Worm (Caenorhabditis elegans): ENCODE data around the gene ZK418.13.

ZK418.13 gene

ce11 chrIII:7056241-7056640 is 20.0 kb downstream of the ZK418.13 start, which contains the start of gene R01H2.2:
R01H2.2 (plus strand) TSS chrIII:7056541.
- TF ChIP-seq unc-3 (GFP tag; conservative IDR thresholded peaks at IDR 0.05) (no peak), unc-3 (tag; optimal IDR thresholded peaks at IDR 0.05) (no peak), ttx-3 (tag; optimal IDR thresholded peaks at IDR 0.05) (no peak), Y22D7AL.16 (tag; optimal IDR thresholded peaks at IDR 0.05) (no peak), elt-2 (tag; optimal IDR thresholded peaks at IDR 0.05) (no peak), hlh-30 (tag; optimal IDR thresholded peaks at IDR 0.05; ENCODE audit: insufficient read depth) (no peak), K02D7.2 (tag; optimal IDR thresholded peaks at IDR 0.05) (no peak), eyg-1 (tag; optimal IDR thresholded peaks at IDR 0.05) (no peak), sox-4 (tag; optimal IDR thresholded peaks at IDR 0.05) (no peak), fkh-6 (tag; optimal IDR thresholded peaks at IDR 0.05) (no peak), K09A11.1 (tag; optimal IDR thresholded peaks at IDR 0.05; ENCODE audit: insufficient read depth) (no peak), ceh-24 (tag; optimal IDR thresholded peaks at IDR 0.05) (no peak), npax-4 (tag; optimal IDR thresholded peaks at IDR 0.05) (no peak), unc-55 (GFP tag; optimal IDR thresholded peaks at IDR 0.05) (no peak), ceh-2 (tag; optimal IDR thresholded peaks at IDR 0.05) (no peak)

- TF ChIP-seq elt-2 (tag; optimal IDR thresholded peaks at IDR 0.05): no peak
- TF ChIP-seq dve-1 (tag; optimal IDR thresholded peaks at IDR 0.05): no peak
- TF ChIP-seq pag-3 (tag; optimal IDR thresholded peaks at IDR 0.05; ENCODE audit: borderline replicate concordance): no peak
- no peak for TF ChIP-seq Y22D7AL.16 (tag; optimal IDR thresholded peaks at IDR 0.05)
- no peak for TF ChIP-seq nhr-11 (tag; optimal IDR thresholded peaks at IDR 0.05)
- TF ChIP-seq pqm-1 (tag; optimal IDR thresholded peaks at IDR 0.05): no peak
- TF ChIP-seq nhr-232 (tag; optimal IDR thresholded peaks at IDR 0.05): no peak
Measured at ce11 chrIII:7045643-7046042, 30.6 kb downstream of the ZK418.13 start, which contains the start of gene R01H2.7. R01H2.7 (minus strand) TSS chrIII:7045743.

- TF ChIP-seq eyg-1 (tag; optimal IDR thresholded peaks at IDR 0.05): no peak
- no peak for TF ChIP-seq pha-2 (tag; optimal IDR thresholded peaks at IDR 0.05)
- no peak for TF ChIP-seq fax-1 (tag; optimal IDR thresholded peaks at IDR 0.05)
- TF ChIP-seq T23F11.4 (GFP tag; optimal IDR thresholded peaks at IDR 0.05): no peak
- no peak for TF ChIP-seq syd-9 (tag; optimal IDR thresholded peaks at IDR 0.05)
- TF ChIP-seq zip-5 (tag; optimal IDR thresholded peaks at IDR 0.05): no peak
- no peak for TF ChIP-seq K09A11.1 (tag; optimal IDR thresholded peaks at IDR 0.05; ENCODE audit: insufficient read depth)
- no peak for TF ChIP-seq ceh-30 (tag; optimal IDR thresholded peaks at IDR 0.05)
- TF ChIP-seq ceh-2 (tag; optimal IDR thresholded peaks at IDR 0.05): no peak
- TF ChIP-seq C08G9.2 (tag; optimal IDR thresholded peaks at IDR 0.05): no peak
Measured at ce11 chrIII:7034252-7035223, 41.7 kb downstream of the ZK418.13 start.

ce11 chrIII:7032070-7032469 is 44.2 kb downstream of the ZK418.13 start:
- no peak for TF ChIP-seq unc-55 (GFP tag; optimal IDR thresholded peaks at IDR 0.05)
- TF ChIP-seq lin-11 (tag; optimal IDR thresholded peaks at IDR 0.05): no peak
- no peak for TF ChIP-seq pha-2 (tag; optimal IDR thresholded peaks at IDR 0.05)
- no peak for TF ChIP-seq F13H6.1 (tag; optimal IDR thresholded peaks at IDR 0.05)
- no peak for TF ChIP-seq ztf-16 (tag; optimal IDR thresholded peaks at IDR 0.05)
- no peak for TF ChIP-seq hlh-15 (tag; optimal IDR thresholded peaks at IDR 0.05)
- TF ChIP-seq pat-9 (tag; optimal IDR thresholded peaks at IDR 0.05): no peak
- no peak for TF ChIP-seq ceh-2 (tag; optimal IDR thresholded peaks at IDR 0.05)
- TF ChIP-seq mec-3 (tag; optimal IDR thresholded peaks at IDR 0.05; ENCODE audit: borderline replicate concordance): no peak
- TF ChIP-seq C38D4.7 (GFP tag; optimal IDR thresholded peaks at IDR 0.05): no peak
- TF ChIP-seq ceh-22 (tag; optimal IDR thresholded peaks at IDR 0.05): no peak
- TF ChIP-seq zip-5 (tag; optimal IDR thresholded peaks at IDR 0.05): no peak
- no peak for TF ChIP-seq syd-9 (tag; optimal IDR thresholded peaks at IDR 0.05)

All from whole organism, late embryonic.